Worm (Caenorhabditis elegans): ENCODE data around the gene icl-1.

ce11 chrV:726573-727483 lies 976 bp downstream of the icl-1 start:
- TF ChIP-seq him-1 (tag; optimal IDR thresholded peaks at IDR 0.05) = no peak
- no peak for TF ChIP-seq dao-5 (tag; optimal IDR thresholded peaks at IDR 0.05)
